Worm (Caenorhabditis elegans) whole organism, L2 larva: Measurements from ENCODE around the gene EEED8.18.

Experiments
- blmp-1 ChIP-seq: sonication (generic microtip); optimal IDR thresholded peaks from 2 replicates; lab custom pipeline; 2017; ENCODE audit warnings: missing genetic modification characterization, mild to moderate bottlenecking, missing compliant biosample characterization, antibody characterized with exemption, moderate library complexity; ENCODE audit not compliant: insufficient read depth
- dmd-4 ChIP-seq: sonication (generic microtip); optimal IDR thresholded peaks from 2 replicates; lab custom pipeline; 2017; ENCODE audit warnings: missing biosample characterization, missing genetic modification characterization
- lin-13 ChIP-seq: fragments of 150-350 bp; optimal IDR thresholded peaks from 2 replicates; lab custom pipeline; 2014; ENCODE audit warnings: missing biosample characterization, missing genetic modification reagents, missing genetic modification characterization
- lsy-2 ChIP-seq, 2 experiments: fragments of 150-350 bp in 1 of 2; sonication (generic microtip) in 1 of 2; optimal IDR thresholded peaks; 2 replicates each; lab custom pipeline; 2014 to 2017; ENCODE audit warnings: missing biosample characterization in 2 of 2, missing genetic modification characterization in 2 of 2
- nhr-10 ChIP-seq: sonication (generic microtip); optimal IDR thresholded peaks from 2 replicates; lab custom pipeline; 2017; ENCODE audit warnings: missing biosample characterization, missing genetic modification characterization
- nhr-11 ChIP-seq: fragments of 150-350 bp; optimal IDR thresholded peaks from 2 replicates; lab custom pipeline; 2014; ENCODE audit warnings: missing biosample characterization, missing genetic modification characterization
- nhr-237 ChIP-seq: fragments of 150-350 bp; optimal IDR thresholded peaks from 2 replicates; lab custom pipeline; 2014; ENCODE audit warnings: missing biosample characterization, missing genetic modification characterization
- sem-4 ChIP-seq: fragments of 150-350 bp; optimal IDR thresholded peaks from 2 replicates; lab custom pipeline; 2014; ENCODE audit warnings: missing biosample characterization, missing genetic modification reagents, missing genetic modification characterization
- snpc-4 ChIP-seq: fragments of 150-350 bp; optimal IDR thresholded peaks from 2 replicates; lab custom pipeline; 2014; ENCODE audit warnings: missing biosample characterization, missing genetic modification characterization
- unc-39 ChIP-seq: fragments of 150-350 bp; optimal IDR thresholded peaks from 2 replicates; lab custom pipeline; 2014; ENCODE audit warnings: missing biosample characterization, missing genetic modification characterization
- unc-55 ChIP-seq: fragments of 150-350 bp; sonication (generic microtip); optimal IDR thresholded peaks from 3 replicates; lab custom pipeline; 2014; ENCODE audit warnings: missing biosample characterization, missing genetic modification reagents, missing genetic modification characterization
- unc-62 ChIP-seq: fragments of 150-350 bp; optimal IDR thresholded peaks from 2 replicates; lab custom pipeline; 2014; ENCODE audit warnings: missing biosample characterization, missing genetic modification reagents, missing genetic modification characterization
- zag-1 ChIP-seq: fragments of 150-350 bp; optimal IDR thresholded peaks from 2 replicates; lab custom pipeline; 2014; ENCODE audit warnings: missing biosample characterization, missing genetic modification characterization

DNA sequence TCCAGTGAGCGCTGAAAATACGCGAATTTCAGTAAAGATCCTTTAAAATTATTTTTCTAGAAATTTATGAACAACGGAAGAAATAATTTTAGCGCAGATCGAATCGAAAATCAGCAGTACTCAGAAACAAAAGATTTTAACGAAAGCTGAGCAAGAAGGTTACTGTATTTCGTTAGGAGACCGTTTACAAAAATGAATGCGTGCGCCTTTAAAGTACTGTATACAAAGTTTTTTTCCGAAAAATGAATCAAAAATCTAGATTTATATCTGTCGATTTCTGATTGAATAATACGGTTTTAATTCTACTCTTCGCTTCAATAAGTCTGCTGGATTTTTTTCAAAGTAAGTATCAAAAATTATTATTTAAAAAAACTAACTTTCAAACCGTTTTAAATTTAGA, 1.6 kb upstream of the EEED8.18 start, which contains the start of the genes EEED8.14 and EEED8.3:
- no peak for TF ChIP-seq unc-62
- TF ChIP-seq snpc-4, result no peak
- TF ChIP-seq nhr-237 (tag; lab: Kevin White, UChicago), result no peak
- TF ChIP-seq lin-13, result no peak
- no peak for TF ChIP-seq dmd-4 (tag; lab: Kevin White, UChicago)
- TF ChIP-seq nhr-10, result no peak
- TF ChIP-seq nhr-11 (tag; lab: Kevin White, UChicago), result no peak
- TF ChIP-seq blmp-1 (tag; lab: Kevin White, UChicago), result no peak
- no peak for TF ChIP-seq zag-1
- no peak for TF ChIP-seq unc-55 (GFP tag; lab: Kevin White, UChicago)
- no peak for TF ChIP-seq unc-39 (tag; lab: Kevin White, UChicago)
- TF ChIP-seq lsy-2 (tag; optimal IDR thresholded peaks at IDR 0.05; lab: Kevin White, UChicago), result no peak
- TF ChIP-seq sem-4 (tag; lab: Kevin White, UChicago), result no peak
